Worm (Caenorhabditis elegans) whole organism, L4/young adult: ENCODE results near the gene nhr-173.

Experiments used
- dao-5 ChIP-seq: sonication (generic microtip); optimal IDR thresholded peaks from 2 replicates; lab custom pipeline; 2016; ENCODE audit warnings: missing genotype, missing genetic modification characterization, moderate library complexity, missing compliant biosample characterization
- him-1 ChIP-seq: sonication (generic microtip); optimal IDR thresholded peaks from 2 replicates; lab custom pipeline; 2016; ENCODE audit warnings: missing genotype, missing genetic modification reagents, missing genetic modification characterization, missing compliant biosample characterization

- TF ChIP-seq him-1 (no peak), dao-5 (tag; lab: Kevin White, UChicago) (no peak)
These were observed 36.6 kb upstream of the nhr-173 start, which contains the start of gene kqt-1 for ce11 chrX:6618712-6619111.
